Worm (Caenorhabditis elegans) whole organism, late embryonic: ENCODE data around the gene W02H3.3.

Experiments used
- C38D4.7 ChIP-seq: fragments of 200-800 bp; sonication (Bioruptor generic); optimal IDR thresholded peaks from 2 replicates; lab custom pipeline; 2018; ENCODE audit warnings: mild to moderate bottlenecking, missing genetic modification characterization, moderate library complexity, missing compliant biosample characterization
- K02D7.2 ChIP-seq: sonication (generic microtip); optimal IDR thresholded peaks from 2 replicates; lab custom pipeline; 2017; ENCODE audit warnings: mild to moderate bottlenecking, missing genetic modification characterization, missing compliant biosample characterization
- K09A11.1 ChIP-seq: sonication (generic microtip); optimal IDR thresholded peaks from 2 replicates; lab custom pipeline; 2017; ENCODE audit warnings: antibody characterized with exemption, mild to moderate bottlenecking, missing genetic modification characterization, missing compliant biosample characterization; ENCODE audit not compliant: insufficient read depth
- ahr-1 ChIP-seq: sonication (generic microtip); optimal IDR thresholded peaks from 2 replicates; lab custom pipeline; 2016; ENCODE audit warnings: missing genetic modification characterization, missing compliant biosample characterization
- ceh-14 ChIP-seq: sonication (generic microtip); optimal IDR thresholded peaks from 2 replicates; lab custom pipeline; 2016; ENCODE audit warnings: missing genotype, missing genetic modification characterization, missing compliant biosample characterization
- ceh-19 ChIP-seq: fragments of 200-800 bp; sonication (Bioruptor generic); optimal IDR thresholded peaks from 2 replicates; lab custom pipeline; 2018; ENCODE audit warnings: mild to moderate bottlenecking, missing genetic modification characterization, missing compliant biosample characterization
- ceh-22 ChIP-seq: sonication (generic microtip); optimal IDR thresholded peaks from 2 replicates; lab custom pipeline; 2017; ENCODE audit warnings: missing biosample characterization, missing genetic modification characterization
- ceh-30 ChIP-seq: fragments of 150-350 bp; optimal IDR thresholded peaks from 2 replicates; lab custom pipeline; 2014; ENCODE audit warnings: missing biosample characterization, missing genetic modification characterization
- ceh-45 ChIP-seq: fragments of 200-800 bp; sonication (Bioruptor generic); IDR thresholded peaks from 2 replicates; pipeline ENCODE4 v1.3.6; 2022; ENCODE audit warnings: missing genetic modification reagents, missing genetic modification characterization, missing compliant biosample characterization
- ceh-48 ChIP-seq: sonication (generic microtip); optimal IDR thresholded peaks from 2 replicates; lab custom pipeline; 2016; ENCODE audit warnings: missing genetic modification characterization, inconsistent platforms, missing compliant biosample characterization
- ceh-6 ChIP-seq: fragments of 200-800 bp; sonication (Bioruptor generic); optimal IDR thresholded peaks from 2 replicates; lab custom pipeline; 2018; ENCODE audit warnings: mild to moderate bottlenecking, missing genetic modification characterization, missing compliant biosample characterization
- ceh-9 ChIP-seq: sonication (generic microtip); optimal IDR thresholded peaks from 2 replicates; lab custom pipeline; 2016; ENCODE audit warnings: mild to moderate bottlenecking, missing genetic modification characterization, inconsistent platforms, missing compliant biosample characterization
- che-1 ChIP-seq: sonication (generic microtip); optimal IDR thresholded peaks from 2 replicates; lab custom pipeline; 2016; ENCODE audit warnings: mild to moderate bottlenecking, missing genetic modification characterization, missing compliant biosample characterization
- eyg-1 ChIP-seq: sonication (generic microtip); optimal IDR thresholded peaks from 2 replicates; lab custom pipeline; 2016; ENCODE audit warnings: missing genotype, missing genetic modification characterization, missing compliant biosample characterization
- fax-1 ChIP-seq: sonication (generic microtip); optimal IDR thresholded peaks from 2 replicates; lab custom pipeline; 2016; ENCODE audit warnings: missing genotype, missing genetic modification characterization, missing compliant biosample characterization
- fkh-10 ChIP-seq: fragments of 150-350 bp; optimal IDR thresholded peaks from 2 replicates; lab custom pipeline; 2014; ENCODE audit warnings: missing biosample characterization, missing genetic modification reagents, missing genetic modification characterization
- fkh-6 ChIP-seq: sonication (generic microtip); optimal IDR thresholded peaks from 2 replicates; lab custom pipeline; 2016; ENCODE audit warnings: missing genetic modification characterization, missing compliant biosample characterization
- gmeb-2 ChIP-seq: sonication (generic microtip); optimal IDR thresholded peaks from 2 replicates; lab custom pipeline; 2016; ENCODE audit warnings: missing genetic modification characterization, inconsistent platforms, missing compliant biosample characterization
- hlh-13 ChIP-seq: fragments of 200-800 bp; sonication (Bioruptor generic); optimal IDR thresholded peaks from 2 replicates; lab custom pipeline; 2018; ENCODE audit warnings: mild to moderate bottlenecking, missing genetic modification characterization, missing compliant biosample characterization
- hlh-15 ChIP-seq: sonication (generic microtip); optimal IDR thresholded peaks from 2 replicates; lab custom pipeline; 2016; ENCODE audit warnings: missing genetic modification characterization, missing compliant biosample characterization
- hlh-30 ChIP-seq: sonication (generic microtip); optimal IDR thresholded peaks from 2 replicates; lab custom pipeline; 2017; ENCODE audit warnings: antibody characterized with exemption, missing genetic modification characterization, missing compliant biosample characterization; ENCODE audit not compliant: insufficient read depth
- lim-6 ChIP-seq: sonication (generic microtip); optimal IDR thresholded peaks from 2 replicates; lab custom pipeline; 2016; ENCODE audit warnings: missing genetic modification characterization, missing compliant biosample characterization
- lin-11 ChIP-seq: fragments of 200-800 bp; sonication (Bioruptor generic); optimal IDR thresholded peaks from 2 replicates; lab custom pipeline; 2018; ENCODE audit warnings: mild to moderate bottlenecking, missing genetic modification characterization, missing compliant biosample characterization
- mec-3 ChIP-seq: sonication (generic microtip); optimal IDR thresholded peaks from 2 replicates; lab custom pipeline; 2016; ENCODE audit warnings: borderline replicate concordance, missing genetic modification characterization, missing compliant biosample characterization
- nfya-1 ChIP-seq: sonication (generic microtip); optimal IDR thresholded peaks from 2 replicates; lab custom pipeline; 2017; ENCODE audit warnings: missing genetic modification characterization, mild to moderate bottlenecking, missing compliant biosample characterization, antibody characterized with exemption, moderate library complexity
- nhr-232 ChIP-seq: sonication (generic microtip); optimal IDR thresholded peaks from 2 replicates; lab custom pipeline; 2016; ENCODE audit warnings: missing genetic modification characterization, missing compliant biosample characterization
- pha-2 ChIP-seq: sonication (generic microtip); optimal IDR thresholded peaks from 2 replicates; lab custom pipeline; 2017; ENCODE audit warnings: mild to moderate bottlenecking, missing genetic modification characterization, missing compliant biosample characterization
- pha-4 ChIP-seq: fragments of 150-350 bp; optimal IDR thresholded peaks from 2 replicates; lab custom pipeline; 2018; ENCODE audit warnings: missing biosample characterization, missing genetic modification reagents, missing genetic modification characterization
- pros-1 ChIP-seq: fragments of 150-350 bp; optimal IDR thresholded peaks from 2 replicates; lab custom pipeline; 2014; ENCODE audit warnings: missing biosample characterization, missing genetic modification reagents, missing genetic modification characterization
- rnt-1 ChIP-seq: sonication (generic microtip); optimal IDR thresholded peaks from 2 replicates; lab custom pipeline; 2016; ENCODE audit warnings: missing genetic modification characterization, missing compliant biosample characterization
- sdc-2 ChIP-seq: sonication (generic microtip); optimal IDR thresholded peaks from 2 replicates; lab custom pipeline; 2016; ENCODE audit warnings: missing genotype, missing genetic modification characterization, missing compliant biosample characterization
- syd-9 ChIP-seq: sonication (generic microtip); optimal IDR thresholded peaks from 2 replicates; lab custom pipeline; 2016; ENCODE audit warnings: mild to moderate bottlenecking, missing genetic modification characterization, moderate library complexity, missing compliant biosample characterization
- tbx-2 ChIP-seq: sonication (generic microtip); optimal IDR thresholded peaks from 2 replicates; lab custom pipeline; 2016; ENCODE audit warnings: missing genetic modification characterization, missing compliant biosample characterization
- ttx-3 ChIP-seq: sonication (generic microtip); optimal IDR thresholded peaks from 2 replicates; lab custom pipeline; 2016; ENCODE audit warnings: missing genetic modification reagents, missing genetic modification characterization, missing compliant biosample characterization
- unc-3 ChIP-seq, 2 experiments: fragments of 200-800 bp in 1 of 2; sonication (Bioruptor generic) in 1 of 2; sonication (generic microtip) in 1 of 2; conservative IDR thresholded peaks in 1 of 2; optimal IDR thresholded peaks in 1 of 2; 2 replicates each; pipeline versions ENCODE4 v1.3.6 to Lab custom; 2016 to 2022; ENCODE audit warnings: missing compliant biosample characterization in 2 of 2, missing genetic modification characterization in 2 of 2, missing genetic modification reagents in 1 of 2
- unc-55 ChIP-seq: sonication (generic microtip); optimal IDR thresholded peaks from 2 replicates; lab custom pipeline; 2017; ENCODE audit warnings: missing biosample characterization, missing genetic modification reagents, missing genetic modification characterization
- unc-86 ChIP-seq: sonication (generic microtip); optimal IDR thresholded peaks from 2 replicates; lab custom pipeline; 2016; ENCODE audit warnings: missing genetic modification characterization, missing compliant biosample characterization

Gene W02H3.3

ce11 chrX:11093985-11094593 is 3.9 kb downstream of the W02H3.3 start (continued):
- no peak for TF ChIP-seq mec-3 (tag; lab: Kevin White, UChicago)
- TF ChIP-seq ceh-9 (tag; lab: Kevin White, UChicago), result no peak
- TF ChIP-seq nfya-1 (tag; lab: Kevin White, UChicago), result peak; percentile 99
- TF ChIP-seq ceh-19 (GFP tag; lab: Kevin White, UChicago), result peak; percentile 82
- TF ChIP-seq tbx-2 (tag; lab: Kevin White, UChicago), result peak; percentile 97
- peak; percentile 48 for TF ChIP-seq gmeb-2 (tag; lab: Kevin White, UChicago)
- peak; percentile 96 for TF ChIP-seq unc-55 (GFP tag; lab: Kevin White, UChicago)
- peak; percentile 52 for TF ChIP-seq che-1 (tag; lab: Kevin White, UChicago)
- peak; percentile 95 for TF ChIP-seq unc-86 (tag; lab: Kevin White, UChicago)
- TF ChIP-seq hlh-30 (tag; lab: Kevin White, UChicago), result peak; percentile 57
- peak; percentile 52 for TF ChIP-seq lin-11 (tag; lab: Kevin White, UChicago)
- peak; percentile 67 for TF ChIP-seq pha-4 (tag; lab: Kevin White, UChicago)
- TF ChIP-seq unc-3 (GFP tag; conservative IDR thresholded peaks at IDR 0.05; lab: Robert Waterston, UW), result peak; percentile 80
- TF ChIP-seq unc-3 (tag; optimal IDR thresholded peaks at IDR 0.05; lab: Kevin White, UChicago), result peak; percentile 89
- peak; percentile 98 for TF ChIP-seq pros-1 (tag; lab: Kevin White, UChicago)
- TF ChIP-seq ceh-6 (GFP tag; lab: Kevin White, UChicago), result peak; percentile 66
- TF ChIP-seq ceh-45 (GFP tag; lab: Robert Waterston, UW), result peak; percentile 69; the same call in 1 of the 2 replicates

- TF ChIP-seq pha-2 (tag; lab: Kevin White, UChicago) (no peak), pros-1 (tag; lab: Kevin White, UChicago) (no peak), lin-11 (tag; lab: Kevin White, UChicago) (no peak), ceh-22 (tag; lab: Kevin White, UChicago) (no peak), sdc-2 (no peak), C38D4.7 (no peak), ceh-30 (no peak), ceh-14 (no peak), gmeb-2 (tag; lab: Kevin White, UChicago) (no peak)
Measured at ce11 chrX:11088952-11089351, 9.0 kb downstream of the W02H3.3 start, which contains the start of gene W04G3.11. TSS of gene W04G3.11 (plus strand) at chrX:11089195.

ce11 chrX:11085162-11085561 is 12.8 kb downstream of the W02H3.3 start, which contains the start of gene W04G3.7:
TSS of gene W04G3.7 (minus strand) at chrX:11085262.
- TF ChIP-seq ttx-3 (tag; lab: Kevin White, UChicago) (no peak), ceh-9 (tag; lab: Kevin White, UChicago) (no peak), hlh-13 (GFP tag; lab: Kevin White, UChicago) (no peak), fkh-10 (GFP tag; lab: Kevin White, UChicago) (no peak), K02D7.2 (no peak), fax-1 (tag; lab: Kevin White, UChicago) (no peak), eyg-1 (tag; lab: Kevin White, UChicago) (no peak), unc-3 (GFP tag; conservative IDR thresholded peaks at IDR 0.05; lab: Robert Waterston, UW) (no peak), unc-3 (tag; optimal IDR thresholded peaks at IDR 0.05; lab: Kevin White, UChicago) (no peak), C38D4.7 (no peak), nfya-1 (tag; lab: Kevin White, UChicago) (no peak), fkh-6 (no peak)

- TF ChIP-seq pha-2 (tag; lab: Kevin White, UChicago), result no peak
- TF ChIP-seq nhr-232 (tag; lab: Kevin White, UChicago), result no peak
- no peak for TF ChIP-seq rnt-1
- no peak for TF ChIP-seq fax-1 (tag; lab: Kevin White, UChicago)
- no peak for TF ChIP-seq nfya-1 (tag; lab: Kevin White, UChicago)
- no peak for TF ChIP-seq ceh-9 (tag; lab: Kevin White, UChicago)
- no peak for TF ChIP-seq lim-6 (tag; lab: Kevin White, UChicago)
- no peak for TF ChIP-seq ceh-14
- TF ChIP-seq eyg-1 (tag; lab: Kevin White, UChicago), result no peak
- no peak for TF ChIP-seq hlh-15 (tag; lab: Kevin White, UChicago)
- TF ChIP-seq ceh-48 (tag; lab: Kevin White, UChicago), result no peak
- no peak for TF ChIP-seq K09A11.1 (tag; lab: Kevin White, UChicago)
- no peak for TF ChIP-seq ahr-1 (tag; lab: Kevin White, UChicago)
- no peak for TF ChIP-seq syd-9 (tag; lab: Kevin White, UChicago)
- TF ChIP-seq, all 69 proteins: peak for 0
Measured at ce11 chrX:11080170-11080728, 17.7 kb downstream of the W02H3.3 start, which contains the start of gene sulp-7. TSS of gene sulp-7 (plus strand) at chrX:11080678.
